Fruit fly (Drosophila melanogaster) whole organism, embryonic: ENCODE data around the gene Pde6.

Experiments
- CG10209 ChIP-seq: fragments of 200-800 bp; sonication (Bioruptor generic); optimal IDR thresholded peaks from 3 replicates; lab custom pipeline; 2017; ENCODE audit warnings: missing biosample characterization, mild to moderate bottlenecking, missing genetic modification characterization, missing genetic modification reagents
- CG11504 ChIP-seq: fragments of 200-800 bp; sonication (Bioruptor generic); optimal IDR thresholded peaks from 3 replicates; lab custom pipeline; 2019; ENCODE audit warnings: missing biosample characterization, mild to moderate bottlenecking, missing genetic modification characterization, moderate library complexity
- CG12071 ChIP-seq: fragments of 200-800 bp; sonication (Bioruptor generic); optimal IDR thresholded peaks from 3 replicates; lab custom pipeline; 2018; ENCODE audit warnings: missing biosample characterization, mild to moderate bottlenecking, missing genetic modification characterization
- CG12236 ChIP-seq: fragments of 200-800 bp; sonication (Bioruptor generic); optimal IDR thresholded peaks from 2 replicates; lab custom pipeline; 2016; ENCODE audit warnings: missing biosample characterization, missing genetic modification characterization
- CG14860 ChIP-seq: fragments of 200-800 bp; sonication (Bioruptor generic); IDR thresholded peaks from 3 replicates; pipeline ENCODE4 v1.3.6; 2022; ENCODE audit warnings: missing biosample characterization, missing genetic modification characterization; ENCODE audit not compliant: partially characterized antibody
- CG1603 ChIP-seq: fragments of 200-800 bp; sonication (Bioruptor generic); optimal IDR thresholded peaks from 2 replicates; lab custom pipeline; 2019; ENCODE audit warnings: missing biosample characterization, mild to moderate bottlenecking, missing genetic modification characterization, moderate library complexity
- CG16779 ChIP-seq: fragments of 200-800 bp; sonication (Bioruptor generic); IDR thresholded peaks from 2 replicates; pipeline ENCODE4 v1.3.6; 2022; ENCODE audit warnings: missing biosample characterization, missing genetic modification characterization
- CG17361 ChIP-seq: fragments of 200-800 bp; sonication (Bioruptor generic); IDR thresholded peaks from 3 replicates; pipeline ENCODE4 v1.3.6; 2022; ENCODE audit warnings: missing biosample characterization, missing genetic modification characterization
- CG2129 ChIP-seq: fragments of 200-800 bp; sonication (Bioruptor generic); IDR thresholded peaks from 2 replicates; pipeline ENCODE4 v1.3.6; 2022; ENCODE audit warnings: missing biosample characterization, missing genetic modification characterization; ENCODE audit not compliant: partially characterized antibody
- CG2712 ChIP-seq: fragments of 200-800 bp; optimal IDR thresholded peaks from 3 replicates; lab custom pipeline; 2019; ENCODE audit warnings: missing biosample characterization, mild to moderate bottlenecking, missing genetic modification characterization, moderate library complexity
- CG32772 ChIP-seq: fragments of 200-800 bp; sonication (Bioruptor generic); IDR thresholded peaks from 2 replicates; pipeline ENCODE4 v1.3.6; 2022; ENCODE audit warnings: missing biosample characterization, missing genetic modification characterization
- CG34376 ChIP-seq: fragments of 200-800 bp; sonication (Bioruptor generic); optimal IDR thresholded peaks from 2 replicates; lab custom pipeline; 2018; ENCODE audit warnings: missing biosample characterization, mild to moderate bottlenecking, missing genetic modification characterization
- CG3847 ChIP-seq: fragments of 200-800 bp; sonication (Bioruptor generic); IDR thresholded peaks from 2 replicates; pipeline ENCODE4 v1.3.6; 2022; ENCODE audit warnings: missing biosample characterization, missing genetic modification characterization
- CG5180 ChIP-seq: fragments of 200-800 bp; sonication (Bioruptor generic); optimal IDR thresholded peaks from 3 replicates; lab custom pipeline; 2017; ENCODE audit warnings: missing biosample characterization, missing genetic modification characterization, mild to moderate bottlenecking, moderate library complexity, missing genetic modification reagents
- CG6765 ChIP-seq: fragments of 200-800 bp; sonication (Bioruptor generic); optimal IDR thresholded peaks from 3 replicates; lab custom pipeline; 2017; ENCODE audit warnings: missing biosample characterization, mild to moderate bottlenecking, missing genetic modification characterization
- CG6854 ChIP-seq: fragments of 200-800 bp; sonication (Bioruptor generic); optimal IDR thresholded peaks from 3 replicates; lab custom pipeline; 2017; ENCODE audit warnings: missing biosample characterization, mild to moderate bottlenecking, missing genetic modification characterization
- CG7786 ChIP-seq: fragments of 200-800 bp; sonication (Bioruptor generic); optimal IDR thresholded peaks from 2 replicates; lab custom pipeline; 2016; ENCODE audit warnings: missing biosample characterization, missing genetic modification characterization
- CG8281 ChIP-seq: fragments of 200-800 bp; sonication (Bioruptor generic); optimal IDR thresholded peaks from 2 replicates; lab custom pipeline; 2018; ENCODE audit warnings: missing biosample characterization, mild to moderate bottlenecking, missing genetic modification characterization, moderate library complexity
- CG8924 ChIP-seq: fragments of 200-800 bp; optimal IDR thresholded peaks from 3 replicates; lab custom pipeline; 2019; ENCODE audit warnings: missing biosample characterization, mild to moderate bottlenecking, missing genetic modification characterization, moderate library complexity
- CHES-1-like ChIP-seq: fragments of 200-800 bp; sonication (Bioruptor generic); optimal IDR thresholded peaks from 2 replicates; lab custom pipeline; 2016; ENCODE audit warnings: missing biosample characterization, missing genetic modification characterization
- Camta ChIP-seq: fragments of 200-800 bp; sonication (Bioruptor generic); optimal IDR thresholded peaks from 2 replicates; lab custom pipeline; 2016; ENCODE audit warnings: missing biosample characterization, missing genetic modification characterization
- Chrac-16 ChIP-seq: fragments of 200-800 bp; sonication (Bioruptor generic); optimal IDR thresholded peaks from 3 replicates; lab custom pipeline; 2016; ENCODE audit warnings: missing biosample characterization, missing genetic modification characterization
- Deaf1 ChIP-seq: fragments of 200-800 bp; optimal IDR thresholded peaks from 3 replicates; lab custom pipeline; 2019; ENCODE audit warnings: missing biosample characterization, mild to moderate bottlenecking, missing genetic modification characterization, moderate library complexity
- Drgx ChIP-seq: fragments of 200-800 bp; sonication (Bioruptor generic); IDR thresholded peaks from 2 replicates; pipeline ENCODE4 v1.3.6; 2022; ENCODE audit warnings: missing biosample characterization, missing genetic modification characterization
- Gug ChIP-seq: fragments of 200-800 bp; sonication (Bioruptor generic); IDR thresholded peaks from 4 replicates; pipeline ENCODE4 v1.3.6; 2022; ENCODE audit warnings: missing biosample characterization, missing genetic modification characterization
- Mad ChIP-seq: fragments of 200-800 bp; sonication (Bioruptor generic); optimal IDR thresholded peaks from 2 replicates; lab custom pipeline; 2016; ENCODE audit warnings: missing biosample characterization, missing genetic modification characterization
- Sox102F ChIP-seq: fragments of 200-800 bp; sonication (Bioruptor generic); optimal IDR thresholded peaks from 2 replicates; lab custom pipeline; 2018; ENCODE audit warnings: missing biosample characterization, mild to moderate bottlenecking, missing genetic modification characterization, moderate library complexity
- Ssrp ChIP-seq: fragments of 200-800 bp; sonication (Bioruptor generic); optimal IDR thresholded peaks from 2 replicates; lab custom pipeline; 2018; ENCODE audit warnings: missing biosample characterization, mild to moderate bottlenecking, missing genetic modification characterization, moderate library complexity
- Xrp1 ChIP-seq: fragments of 200-800 bp; sonication (Bioruptor generic); IDR thresholded peaks from 2 replicates; pipeline ENCODE4 v1.3.6; 2022; ENCODE audit warnings: missing biosample characterization, missing genetic modification characterization
- ac ChIP-seq: fragments of 200-800 bp; sonication (Bioruptor generic); optimal IDR thresholded peaks from 3 replicates; lab custom pipeline; 2017; ENCODE audit warnings: missing biosample characterization, mild to moderate bottlenecking, missing genetic modification characterization
- ase ChIP-seq: fragments of 200-800 bp; sonication (Bioruptor generic); IDR thresholded peaks from 3 replicates; pipeline ENCODE4 v1.3.6; 2022; ENCODE audit warnings: missing biosample characterization, missing genetic modification characterization
- chn ChIP-seq: fragments of 200-800 bp; sonication (Bioruptor generic); optimal IDR thresholded peaks from 2 replicates; lab custom pipeline; 2016; ENCODE audit warnings: missing biosample characterization, missing genetic modification characterization
- dmrt11E ChIP-seq: fragments of 200-800 bp; sonication (Bioruptor generic); optimal IDR thresholded peaks from 3 replicates; lab custom pipeline; 2018; ENCODE audit warnings: missing biosample characterization, mild to moderate bottlenecking, missing genetic modification characterization, moderate library complexity
- eyg ChIP-seq: fragments of 200-800 bp; sonication (Bioruptor generic); optimal IDR thresholded peaks from 3 replicates; lab custom pipeline; 2016; ENCODE audit warnings: missing biosample characterization, missing genetic modification characterization
- fru ChIP-seq: fragments of >200 bp; optimal IDR thresholded peaks from 2 replicates; lab custom pipeline; 2017
- gfzf ChIP-seq: fragments of 200-800 bp; sonication (Bioruptor generic); optimal IDR thresholded peaks from 2 replicates; lab custom pipeline; 2016; ENCODE audit warnings: missing biosample characterization, mild to moderate bottlenecking, missing genetic modification characterization, moderate library complexity
- hbn ChIP-seq: fragments of 200-800 bp; sonication (Bioruptor generic); IDR thresholded peaks from 2 replicates; pipeline ENCODE4 v1.3.6; 2022; ENCODE audit warnings: missing biosample characterization, missing genetic modification characterization; ENCODE audit not compliant: partially characterized antibody
- jumu ChIP-seq: fragments of 200-800 bp; sonication (Bioruptor generic); optimal IDR thresholded peaks from 3 replicates; lab custom pipeline; 2016; ENCODE audit warnings: missing biosample characterization, missing genetic modification characterization
- kay ChIP-seq: fragments of 200-800 bp; sonication (Bioruptor generic); optimal IDR thresholded peaks from 2 replicates; lab custom pipeline; 2016; ENCODE audit warnings: missing biosample characterization, missing genetic modification characterization
- lab ChIP-seq: fragments of 200-800 bp; sonication (Bioruptor generic); optimal IDR thresholded peaks from 3 replicates; lab custom pipeline; 2017; ENCODE audit warnings: missing biosample characterization, missing genetic modification characterization, mild to moderate bottlenecking, moderate library complexity, missing genetic modification reagents
- lov ChIP-seq, 2 experiments: fragments of 200-800 bp in 1 of 2; fragments of >200 bp in 1 of 2; sonication (Bioruptor generic) in 1 of 2; IDR thresholded peaks in 1 of 2; optimal IDR thresholded peaks in 1 of 2; 2 replicates in 1 of 2; 3 replicates in 1 of 2; pipeline versions ENCODE4 v1.3.6 to Lab custom; 2017 to 2022; ENCODE audit warnings: missing biosample characterization in 1 of 2, missing genetic modification characterization in 1 of 2
- onecut ChIP-seq: fragments of 200-800 bp; sonication (Bioruptor generic); IDR thresholded peaks from 2 replicates; pipeline ENCODE4 v1.3.6; 2022; ENCODE audit warnings: missing biosample characterization, missing genetic modification characterization
- pfk ChIP-seq: fragments of 200-800 bp; sonication (Bioruptor generic); optimal IDR thresholded peaks from 2 replicates; lab custom pipeline; 2018; ENCODE audit warnings: missing biosample characterization, mild to moderate bottlenecking, missing genetic modification characterization, moderate library complexity
- phol ChIP-seq: fragments of 200-800 bp; sonication (Bioruptor generic); optimal IDR thresholded peaks from 3 replicates; lab custom pipeline; 2018; ENCODE audit warnings: missing biosample characterization, mild to moderate bottlenecking, missing genetic modification characterization, moderate library complexity
- prd ChIP-seq, 3 experiments: fragments of >200 bp in 2 of 3; fragments of 200-800 bp in 1 of 3; sonication (Bioruptor generic) in 1 of 3; optimal IDR thresholded peaks in 2 of 3; IDR thresholded peaks in 1 of 3; 2 replicates in 2 of 3; 3 replicates in 1 of 3; pipeline versions ENCODE4 v1.3.6 to Lab custom; 2017 to 2022; ENCODE audit warnings: missing biosample characterization in 1 of 3, missing genetic modification characterization in 1 of 3
- row ChIP-seq: fragments of 200-800 bp; sonication (Bioruptor generic); IDR thresholded peaks from 3 replicates; pipeline ENCODE4 v1.3.6; 2022; ENCODE audit warnings: missing biosample characterization, missing genetic modification characterization
- sob ChIP-seq: fragments of 200-800 bp; sonication (Bioruptor generic); IDR thresholded peaks from 2 replicates; pipeline ENCODE4 v1.3.6; 2022; ENCODE audit warnings: missing biosample characterization, missing genetic modification characterization
- tx ChIP-seq: fragments of 200-800 bp; sonication (Bioruptor generic); optimal IDR thresholded peaks from 2 replicates; lab custom pipeline; 2016; ENCODE audit warnings: missing biosample characterization, missing genetic modification characterization
- vvl ChIP-seq: fragments of 200-800 bp; sonication (Bioruptor generic); IDR thresholded peaks from 2 replicates; pipeline ENCODE4 v1.3.6; 2022; ENCODE audit warnings: missing biosample characterization, missing genetic modification characterization

The Pde6 gene

dm6 chr3R:14569411-14570107, 11.5 kb upstream of the Pde6 start, which contains the start of gene Cys (continued):
- no peak for TF ChIP-seq lov (optimal IDR thresholded peaks at IDR 0.05; lab: Kevin White, UChicago)
- TF ChIP-seq lov (GFP tag; IDR thresholded peaks at IDR 0.05; lab: Robert Waterston, UW): no peak
- no peak for TF ChIP-seq hbn (GFP tag; lab: Robert Waterston, UW)
- TF ChIP-seq CHES-1-like (GFP tag; lab: Kevin White, UChicago): no peak
- TF ChIP-seq CG6854: no peak
- peak; percentile 42 for TF ChIP-seq ac (GFP tag; lab: Kevin White, UChicago)
- peak; percentile 5 for TF ChIP-seq CG12071
- no peak for TF ChIP-seq prd (optimal IDR thresholded peaks at IDR 0.05; lab: Kevin White, UChicago)
- TF ChIP-seq prd (GFP tag; IDR thresholded peaks at IDR 0.05; lab: Robert Waterston, UW): peak; percentile 22; the same call in 1 of the 3 replicates
- no peak for TF ChIP-seq ase (GFP tag; lab: Robert Waterston, UW)
- no peak for TF ChIP-seq CG14860 (GFP tag; lab: Robert Waterston, UW)
- no peak for TF ChIP-seq CG8924 (tag; lab: Kevin White, UChicago)
- TF ChIP-seq Deaf1 (tag; lab: Kevin White, UChicago): no peak
- no peak for TF ChIP-seq tx (GFP tag; lab: Kevin White, UChicago)
- TF ChIP-seq kay (GFP tag; lab: Kevin White, UChicago): no peak
- no peak for TF ChIP-seq CG2129 (GFP tag; lab: Robert Waterston, UW)
- TF ChIP-seq CG3847 (GFP tag; lab: Robert Waterston, UW): peak; percentile 16; the same call in 1 of the 2 replicates
- TF ChIP-seq CG16779 (GFP tag; lab: Robert Waterston, UW): peak; percentile 36; the same call in 1 of the 2 replicates
- peak; percentile 13 for TF ChIP-seq CG1603 (tag; lab: Kevin White, UChicago)
- TF ChIP-seq pfk (GFP tag; lab: Kevin White, UChicago): peak; percentile 42
- no peak for TF ChIP-seq CG12236 (GFP tag; lab: Kevin White, UChicago)
- TF ChIP-seq CG8281 (tag; lab: Kevin White, UChicago): peak; percentile 55
- TF ChIP-seq Sox102F (GFP tag; lab: Kevin White, UChicago): peak; percentile 38
- TF ChIP-seq Mad (GFP tag; lab: Kevin White, UChicago): no peak
- no peak for TF ChIP-seq CG2712 (tag; lab: Kevin White, UChicago)
- no peak for TF ChIP-seq CG10209 (GFP tag; lab: Kevin White, UChicago)
- no peak for TF ChIP-seq phol
- TF ChIP-seq CG17361 (GFP tag; lab: Robert Waterston, UW): peak; percentile 38; the same call in 2 of the 3 replicates
- TF ChIP-seq CG32772 (GFP tag; lab: Robert Waterston, UW): no peak
- no peak for TF ChIP-seq gfzf
- peak; percentile 30 for TF ChIP-seq CG6765 (GFP tag; lab: Kevin White, UChicago)
- peak; percentile 62 for TF ChIP-seq onecut (GFP tag; lab: Robert Waterston, UW)
- peak; percentile 17 for TF ChIP-seq CG7786 (GFP tag; lab: Kevin White, UChicago)
- TF ChIP-seq Camta (GFP tag; lab: Kevin White, UChicago): no peak
- no peak for TF ChIP-seq Gug (GFP tag; lab: Robert Waterston, UW)
- 0 out of 2 replicates have a peak, but pooled peaks have one; percentile 27 for TF ChIP-seq Xrp1 (GFP tag; lab: Robert Waterston, UW)
- no peak; the same call in 2 of the 3 replicates for TF ChIP-seq row
- no peak for TF ChIP-seq CG34376 (GFP tag; lab: Kevin White, UChicago)
- TF ChIP-seq CG11504 (tag; lab: Kevin White, UChicago): no peak
- no peak for TF ChIP-seq CG5180 (GFP tag; lab: Kevin White, UChicago)
- peak; percentile 39; the same call in 1 of the 2 replicates for TF ChIP-seq sob (GFP tag; lab: Robert Waterston, UW)
- no peak for TF ChIP-seq chn
- peak; percentile 9 for TF ChIP-seq dmrt11E (tag; lab: Kevin White, UChicago)
- no peak for TF ChIP-seq Drgx (GFP tag; lab: Robert Waterston, UW)
- no peak for TF ChIP-seq vvl
- no peak for TF ChIP-seq Chrac-16 (GFP tag; lab: Kevin White, UChicago)
- TF ChIP-seq fru (lab: Kevin White, UChicago): no peak
- TF ChIP-seq eyg (GFP tag; lab: Kevin White, UChicago): no peak
- no peak for TF ChIP-seq jumu (GFP tag; lab: Kevin White, UChicago)
- TF ChIP-seq Ssrp (tag; lab: Kevin White, UChicago): no peak
- peak; percentile 1 for TF ChIP-seq lab (GFP tag; lab: Kevin White, UChicago)
